Worm (Caenorhabditis elegans): ENCODE measurements around the gene srx-76.

DNA sequence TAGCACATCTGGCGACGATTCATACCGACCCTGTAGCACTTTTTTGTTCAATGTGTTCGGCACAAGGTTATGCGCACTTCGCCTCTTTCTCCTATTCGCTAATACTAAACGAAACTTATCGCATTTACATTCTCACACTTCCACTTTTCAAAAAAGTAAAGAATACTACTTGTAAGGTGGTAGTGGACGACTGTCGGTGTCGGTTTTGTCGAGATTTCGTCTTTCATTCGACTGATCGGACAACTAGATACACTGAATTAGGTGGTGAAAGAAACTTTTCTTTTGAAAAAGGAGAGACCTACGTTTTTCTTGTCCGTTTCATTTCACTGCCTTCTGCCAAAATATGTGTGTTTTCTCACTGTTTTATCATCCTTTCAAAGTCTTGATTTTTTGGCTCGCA, 6.0 kb downstream of the srx-76 start:
- TF ChIP-seq ceh-16 (tag; optimal IDR thresholded peaks at IDR 0.05) (no peak), nhr-25 (tag; optimal IDR thresholded peaks at IDR 0.05) (peak; percentile 19), snpc-4 (tag; optimal IDR thresholded peaks at IDR 0.05) (no peak), nhr-11 (tag; optimal IDR thresholded peaks at IDR 0.05) (no peak), ztf-11 (tag; optimal IDR thresholded peaks at IDR 0.05) (no peak), nhr-12 (tag; optimal IDR thresholded peaks at IDR 0.05) (no peak), nhr-23 (tag; optimal IDR thresholded peaks at IDR 0.05) (no peak)

Measured in whole organism, L3 larva.